Worm (Caenorhabditis elegans) whole organism, L1 larva: ENCODE data around the gene nspa-9.

Experiments used
- C04F5.9 ChIP-seq: sonication (generic microtip); optimal IDR thresholded peaks from 2 replicates; lab custom pipeline; 2016; ENCODE audit warnings: missing genetic modification characterization, missing compliant biosample characterization
- C16A3.4 ChIP-seq: fragments of 150-350 bp; optimal IDR thresholded peaks from 2 replicates; lab custom pipeline; 2014; ENCODE audit warnings: missing biosample characterization, missing genetic modification characterization
- C34B4.2 ChIP-seq: sonication (generic microtip); optimal IDR thresholded peaks from 2 replicates; lab custom pipeline; 2017; ENCODE audit warnings: mild to moderate bottlenecking, missing genetic modification characterization, missing compliant biosample characterization
- F16B12.6 ChIP-seq: fragments of 150-350 bp; optimal IDR thresholded peaks from 2 replicates; lab custom pipeline; 2014; ENCODE audit warnings: missing biosample characterization, missing genetic modification characterization
- aha-1 ChIP-seq: fragments of 150-350 bp; optimal IDR thresholded peaks from 2 replicates; lab custom pipeline; 2014; ENCODE audit warnings: missing biosample characterization, missing genetic modification characterization
- ceh-63 ChIP-seq: fragments of 200-800 bp; sonication (Bioruptor generic); optimal IDR thresholded peaks from 2 replicates; lab custom pipeline; 2018; ENCODE audit warnings: mild to moderate bottlenecking, missing genetic modification characterization, missing compliant biosample characterization
- ceh-82 ChIP-seq, 3 experiments: fragments of 150-350 bp in 1 of 3; sonication (generic microtip) in 2 of 3; optimal IDR thresholded peaks; 2 replicates each; lab custom pipeline; 2014 to 2017; ENCODE audit warnings: missing biosample characterization in 3 of 3, missing genetic modification characterization in 3 of 3
- ceh-88 ChIP-seq: fragments of 200-800 bp; sonication (Bioruptor generic); IDR thresholded peaks from 2 replicates; pipeline ENCODE4 v1.3.6; 2022; ENCODE audit warnings: missing genetic modification characterization, missing compliant biosample characterization
- ces-1 ChIP-seq: fragments of 150-350 bp; optimal IDR thresholded peaks from 2 replicates; lab custom pipeline; 2014; ENCODE audit warnings: missing biosample characterization, missing genetic modification reagents, missing genetic modification characterization
- dpl-1 ChIP-seq, 3 experiments: fragments of 150-350 bp in 2 of 3; sonication (generic microtip) in 1 of 3; optimal IDR thresholded peaks; 2 replicates each; lab custom pipeline; 2014 to 2017; ENCODE audit warnings: missing biosample characterization in 3 of 3, missing genetic modification characterization in 3 of 3, missing genetic modification reagents in 3 of 3
- dsc-1 ChIP-seq: sonication (generic microtip); optimal IDR thresholded peaks from 2 replicates; lab custom pipeline; 2016; ENCODE audit warnings: mild to moderate bottlenecking, missing genetic modification characterization, missing compliant biosample characterization
- efl-1 ChIP-seq, 4 experiments: fragments of 150-350 bp; optimal IDR thresholded peaks in 3 of 4; peaks in 1 of 4; 1 replicate in 1 of 4; 2 replicates in 3 of 4; lab custom pipeline; 2014; ENCODE audit warnings: missing biosample characterization in 2 of 4, missing genetic modification characterization in 2 of 4, missing genetic modification reagents in 2 of 4
- efl-3 ChIP-seq: fragments of 200-800 bp; sonication (Bioruptor generic); optimal IDR thresholded peaks from 2 replicates; lab custom pipeline; 2018; ENCODE audit warnings: mild to moderate bottlenecking, missing genetic modification characterization, missing compliant biosample characterization
- egl-13 ChIP-seq: sonication (generic microtip); optimal IDR thresholded peaks from 2 replicates; lab custom pipeline; 2016; ENCODE audit warnings: missing genotype, missing genetic modification reagents, missing genetic modification characterization, missing compliant biosample characterization
- egl-27 ChIP-seq, 2 experiments: fragments of 150-350 bp in 1 of 2; sonication (generic microtip); optimal IDR thresholded peaks; 3 replicates each; lab custom pipeline; 2017 to 2018; ENCODE audit warnings: missing biosample characterization in 2 of 2, missing genetic modification characterization in 2 of 2, missing genetic modification reagents in 2 of 2
- elt-2 ChIP-seq: sonication (generic microtip); optimal IDR thresholded peaks from 2 replicates; lab custom pipeline; 2016; ENCODE audit warnings: missing genetic modification characterization, mild to moderate bottlenecking, inconsistent platforms, missing compliant biosample characterization, missing genetic modification reagents
- elt-3 ChIP-seq, 6 experiments: fragments of 150-350 bp in 1 of 6; sonication (generic microtip); optimal IDR thresholded peaks; 2 replicates each; lab custom pipeline; 2017 to 2018; ENCODE audit warnings: missing biosample characterization in 6 of 6, missing genetic modification characterization in 6 of 6, inconsistent platforms in 1 of 6
- fkh-10 ChIP-seq: sonication (generic microtip); optimal IDR thresholded peaks from 2 replicates; lab custom pipeline; 2017; ENCODE audit warnings: missing biosample characterization, missing genetic modification reagents, missing genetic modification characterization
- fkh-4 ChIP-seq: sonication (generic microtip); optimal IDR thresholded peaks from 2 replicates; lab custom pipeline; 2016; ENCODE audit warnings: missing compliant biosample characterization, missing genetic modification characterization, borderline replicate concordance
- fkh-8 ChIP-seq: sonication (generic microtip); optimal IDR thresholded peaks from 2 replicates; lab custom pipeline; 2016; ENCODE audit warnings: mild to moderate bottlenecking, missing genetic modification characterization, missing compliant biosample characterization
- fos-1 ChIP-seq: fragments of 150-350 bp; optimal IDR thresholded peaks from 2 replicates; lab custom pipeline; 2014; ENCODE audit warnings: missing biosample characterization, missing genetic modification characterization
- grh-1 ChIP-seq: fragments of 200-800 bp; sonication (Bioruptor generic); IDR thresholded peaks from 2 replicates; pipeline ENCODE4 v1.3.6; 2022; ENCODE audit warnings: missing genetic modification reagents, missing genetic modification characterization, missing compliant biosample characterization
- irx-1 ChIP-seq: sonication (generic microtip); optimal IDR thresholded peaks from 2 replicates; lab custom pipeline; 2016; ENCODE audit warnings: missing genetic modification characterization, missing compliant biosample characterization
- isw-1 ChIP-seq: fragments of 200-800 bp; sonication (Bioruptor generic); IDR thresholded peaks from 2 replicates; pipeline ENCODE4 v1.3.6; 2022; ENCODE audit warnings: missing genetic modification characterization, missing compliant biosample characterization
- jun-1 ChIP-seq: fragments of 150-350 bp; optimal IDR thresholded peaks from 2 replicates; lab custom pipeline; 2014; ENCODE audit warnings: missing biosample characterization, missing genetic modification reagents, missing genetic modification characterization
- lin-13 ChIP-seq: fragments of 150-350 bp; optimal IDR thresholded peaks from 2 replicates; lab custom pipeline; 2014; ENCODE audit warnings: missing biosample characterization, missing genetic modification reagents, missing genetic modification characterization
- lin-15B ChIP-seq: fragments of 150-350 bp; sonication (generic microtip); optimal IDR thresholded peaks from 3 replicates; lab custom pipeline; 2014; ENCODE audit warnings: missing biosample characterization, missing genetic modification characterization
- lir-3 ChIP-seq: sonication (generic microtip); optimal IDR thresholded peaks from 2 replicates; lab custom pipeline; 2016; ENCODE audit warnings: mild to moderate bottlenecking, missing genetic modification characterization, moderate library complexity, missing compliant biosample characterization; ENCODE audit not compliant: poor library complexity
- mab-9 ChIP-seq: fragments of 200-800 bp; sonication (Bioruptor generic); IDR thresholded peaks from 2 replicates; pipeline ENCODE4 v1.3.6; 2022; ENCODE audit warnings: missing genetic modification reagents, missing genetic modification characterization, missing compliant biosample characterization
- mdl-1 ChIP-seq, 2 experiments: fragments of 150-350 bp; optimal IDR thresholded peaks; 2 replicates each; lab custom pipeline; 2014 to 2017; ENCODE audit warnings: missing biosample characterization in 2 of 2, missing genetic modification characterization in 2 of 2, inconsistent platforms in 1 of 2
- mep-1 ChIP-seq: fragments of 150-350 bp; optimal IDR thresholded peaks from 2 replicates; lab custom pipeline; 2014; ENCODE audit warnings: missing biosample characterization, missing genetic modification characterization
- nhr-19 ChIP-seq: fragments of 200-800 bp; sonication (Bioruptor generic); conservative IDR thresholded peaks from 2 replicates; pipeline ENCODE4 v1.3.6; 2022; ENCODE audit warnings: missing genetic modification characterization, missing compliant biosample characterization
- nhr-28 ChIP-seq: fragments of 150-350 bp; optimal IDR thresholded peaks from 2 replicates; lab custom pipeline; 2014; ENCODE audit warnings: missing biosample characterization, missing genetic modification characterization
- nhr-71 ChIP-seq: sonication (generic microtip); optimal IDR thresholded peaks from 2 replicates; lab custom pipeline; 2016; ENCODE audit warnings: mild to moderate bottlenecking, missing genetic modification characterization, moderate library complexity, missing compliant biosample characterization
- nhr-84 ChIP-seq: sonication (generic microtip); optimal IDR thresholded peaks from 2 replicates; lab custom pipeline; 2017; ENCODE audit warnings: missing biosample characterization, missing genetic modification characterization
- nhr-90 ChIP-seq: sonication (generic microtip); optimal IDR thresholded peaks from 2 replicates; lab custom pipeline; 2016; ENCODE audit warnings: mild to moderate bottlenecking, missing genetic modification characterization, missing compliant biosample characterization; ENCODE audit not compliant: poor library complexity
- rnt-1 ChIP-seq: sonication (generic microtip); optimal IDR thresholded peaks from 2 replicates; lab custom pipeline; 2016; ENCODE audit warnings: mild to moderate bottlenecking, missing genetic modification characterization, moderate library complexity, missing compliant biosample characterization
- skn-1 ChIP-seq: fragments of 150-350 bp; optimal IDR thresholded peaks from 2 replicates; lab custom pipeline; 2014; ENCODE audit warnings: missing biosample characterization, missing genetic modification characterization
- snpc-4 ChIP-seq: fragments of 150-350 bp; optimal IDR thresholded peaks from 2 replicates; lab custom pipeline; 2014; ENCODE audit warnings: missing biosample characterization, missing genetic modification characterization
- sox-4 ChIP-seq: sonication (generic microtip); optimal IDR thresholded peaks from 2 replicates; lab custom pipeline; 2016; ENCODE audit warnings: missing genetic modification characterization, missing compliant biosample characterization
- tlp-1 ChIP-seq: fragments of 150-350 bp; optimal IDR thresholded peaks from 2 replicates; lab custom pipeline; 2014; ENCODE audit warnings: missing biosample characterization, missing genetic modification characterization
- unc-130 ChIP-seq: fragments of 150-350 bp; optimal IDR thresholded peaks from 2 replicates; lab custom pipeline; 2017; ENCODE audit warnings: missing biosample characterization, missing genetic modification characterization, inconsistent platforms
- unc-30 ChIP-seq: sonication (generic microtip); optimal IDR thresholded peaks from 2 replicates; lab custom pipeline; 2017; ENCODE audit warnings: missing biosample characterization, missing genetic modification characterization
- zag-1 ChIP-seq: fragments of 150-350 bp; optimal IDR thresholded peaks from 2 replicates; lab custom pipeline; 2014; ENCODE audit warnings: missing biosample characterization, missing genetic modification characterization
- zip-4 ChIP-seq: fragments of 200-800 bp; sonication (Bioruptor generic); optimal IDR thresholded peaks from 2 replicates; lab custom pipeline; 2018; ENCODE audit warnings: mild to moderate bottlenecking, missing genetic modification characterization, moderate library complexity, missing compliant biosample characterization
- ztf-11 ChIP-seq, 2 experiments: sonication (generic microtip); optimal IDR thresholded peaks; 2 replicates each; lab custom pipeline; 2016 to 2017; ENCODE audit warnings: missing genetic modification characterization in 2 of 2, missing biosample characterization in 1 of 2, missing compliant biosample characterization in 1 of 2

The nspa-9 gene

DNA sequence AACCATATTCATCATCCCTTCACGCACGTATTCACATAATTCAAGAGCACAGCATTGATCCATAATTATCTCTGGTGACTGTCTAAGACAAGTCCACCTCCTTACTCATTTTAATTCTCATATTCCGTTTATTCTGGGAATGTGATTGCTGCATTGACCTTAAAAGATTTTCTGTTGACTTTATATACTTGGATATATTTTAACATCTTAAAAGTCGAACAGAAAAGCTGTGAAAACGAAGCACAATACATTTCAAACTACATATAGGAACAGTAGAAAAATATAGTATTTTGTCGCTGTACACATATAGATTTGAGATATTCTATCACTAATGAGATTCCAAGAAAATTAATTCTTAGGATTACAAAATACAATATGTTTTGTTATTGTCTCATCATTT is 13.4 kb downstream of the nspa-9 start:
- TF ChIP-seq nhr-28 = no peak
- no peak for TF ChIP-seq efl-1 (optimal IDR thresholded peaks at IDR 0.05; lab: Kevin White, UChicago)
- no peak for TF ChIP-seq efl-1 (GFP tag; optimal IDR thresholded peaks at IDR 0.05 in 1 of 2; lab: Kevin White, UChicago)
- TF ChIP-seq ceh-82 (tag; optimal IDR thresholded peaks at IDR 0.05; lab: Kevin White, UChicago) = no peak
- TF ChIP-seq efl-3 (GFP tag; lab: Kevin White, UChicago) = no peak
- TF ChIP-seq snpc-4 (tag; lab: Kevin White, UChicago) = no peak
- TF ChIP-seq C04F5.9 (tag; lab: Kevin White, UChicago) = no peak
- no peak for TF ChIP-seq nhr-71 (tag; lab: Kevin White, UChicago)
- no peak for TF ChIP-seq rnt-1 (tag; lab: Kevin White, UChicago)

DNA sequence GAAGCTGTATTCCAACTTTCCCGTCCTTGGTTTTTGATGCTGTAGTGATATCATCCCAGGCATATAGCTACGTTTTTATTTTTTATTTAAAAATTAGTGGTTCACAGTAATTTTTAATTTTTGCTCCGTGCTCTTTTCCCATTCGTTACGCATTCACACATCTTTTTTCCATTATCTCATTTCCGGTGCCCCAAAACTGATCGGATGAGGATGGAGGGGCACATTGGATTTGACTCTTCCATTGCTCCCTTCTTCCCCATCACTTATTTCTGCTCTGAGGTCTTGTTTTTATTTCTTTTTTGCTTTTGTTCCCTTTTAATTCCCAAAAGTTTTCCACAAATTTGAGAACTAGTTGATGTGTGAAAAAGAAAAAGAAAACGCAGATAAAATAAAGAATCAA is 14.3 kb downstream of the nspa-9 start:
- TF ChIP-seq C16A3.4 (tag; lab: Kevin White, UChicago) (no peak), efl-1 (optimal IDR thresholded peaks at IDR 0.05; lab: Kevin White, UChicago) (no peak), efl-1 (GFP tag; optimal IDR thresholded peaks at IDR 0.05 in 1 of 2; lab: Kevin White, UChicago) (peak in 1 of 2 experiments; percentile 42), dsc-1 (tag; lab: Kevin White, UChicago) (peak; percentile 93), fkh-4 (tag; lab: Kevin White, UChicago) (peak; percentile 65), fkh-8 (tag; lab: Kevin White, UChicago) (no peak)

DNA sequence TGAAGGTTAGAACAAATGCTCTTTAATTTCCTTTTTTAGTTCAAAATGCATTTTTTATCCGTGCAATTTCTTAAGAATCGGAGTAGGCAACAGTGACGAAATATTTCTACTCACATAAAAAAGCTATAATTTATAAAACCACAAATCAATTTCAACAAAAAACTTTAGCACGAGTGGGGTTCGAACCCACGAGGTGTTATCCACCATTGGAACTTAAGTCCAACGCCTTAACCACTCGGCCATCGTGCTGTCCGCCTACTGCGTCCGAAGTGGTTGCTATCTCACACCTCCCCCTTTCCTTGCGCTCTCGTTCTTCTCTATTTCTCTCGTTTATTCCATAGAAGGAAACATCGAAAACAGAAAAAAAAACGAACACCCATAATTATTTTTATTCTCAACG is 18.8 kb downstream of the nspa-9 start:
- no peak for TF ChIP-seq lin-15B (tag; lab: Kevin White, UChicago)
- no peak for TF ChIP-seq C04F5.9 (tag; lab: Kevin White, UChicago)
- no peak for TF ChIP-seq fkh-4 (tag; lab: Kevin White, UChicago)
- TF ChIP-seq ces-1 (GFP tag; lab: Kevin White, UChicago) = no peak
- peak; percentile 30 for TF ChIP-seq unc-130
- TF ChIP-seq nhr-71 (tag; lab: Kevin White, UChicago) = peak; percentile 77
- peak; percentile 46 for TF ChIP-seq lir-3
- TF ChIP-seq nhr-90 (tag; lab: Kevin White, UChicago) = peak; percentile 69
- peak; percentile 65 for TF ChIP-seq jun-1 (tag; lab: Kevin White, UChicago)
- TF ChIP-seq nhr-84 (tag; lab: Kevin White, UChicago) = no peak
- TF ChIP-seq elt-2 = peak; percentile 42
- TF ChIP-seq fos-1 = no peak
- TF ChIP-seq rnt-1 (tag; lab: Kevin White, UChicago) = peak; percentile 26
- TF ChIP-seq unc-30 (tag; lab: Kevin White, UChicago) = no peak
- peak in 1 of 2 experiments; percentile 3 for TF ChIP-seq egl-27 (tag; optimal IDR thresholded peaks at IDR 0.05; lab: Kevin White, UChicago)
- TF ChIP-seq mab-9 (GFP tag; lab: Robert Waterston, UW) = no peak
- TF ChIP-seq isw-1 (GFP tag; lab: Robert Waterston, UW) = peak; percentile 28; the same call in 1 of the 2 replicates
- TF ChIP-seq F16B12.6 = no peak
- TF ChIP-seq ztf-11 (tag; optimal IDR thresholded peaks at IDR 0.05; lab: Kevin White, UChicago) = no peak
- no peak for TF ChIP-seq zip-4 (GFP tag; lab: Kevin White, UChicago)
- peak; percentile 40 for TF ChIP-seq lin-13 (GFP tag; lab: Kevin White, UChicago)
- TF ChIP-seq ceh-63 (GFP tag; lab: Kevin White, UChicago) = no peak
- peak; percentile 7 for TF ChIP-seq irx-1 (tag; lab: Kevin White, UChicago)
- peak; percentile 57 for TF ChIP-seq mep-1 (tag; lab: Kevin White, UChicago)
- TF ChIP-seq aha-1 (tag; lab: Kevin White, UChicago) = no peak
- TF ChIP-seq nhr-19 (GFP tag; lab: Robert Waterston, UW) = peak; percentile 60
- peak in 1 of 3 experiments; percentile 11 for TF ChIP-seq dpl-1 (GFP tag; optimal IDR thresholded peaks at IDR 0.05; lab: Kevin White, UChicago)
- TF ChIP-seq mdl-1 (tag; optimal IDR thresholded peaks at IDR 0.05; lab: Kevin White, UChicago) = peak in 1 of 2 experiments; percentile 59
- no peak for TF ChIP-seq zag-1 (tag; lab: Kevin White, UChicago)
- no peak for TF ChIP-seq C34B4.2 (tag; lab: Kevin White, UChicago)
- no peak for TF ChIP-seq grh-1 (GFP tag; lab: Robert Waterston, UW)
- peak in 1 of 6 experiments; percentile 22 for TF ChIP-seq elt-3 (tag; optimal IDR thresholded peaks at IDR 0.05; lab: Kevin White, UChicago)
- TF ChIP-seq tlp-1 (tag; lab: Kevin White, UChicago) = no peak
- TF ChIP-seq egl-13 (tag; lab: Kevin White, UChicago) = peak; percentile 63
- peak; percentile 68 for TF ChIP-seq fkh-8 (tag; lab: Kevin White, UChicago)
- TF ChIP-seq fkh-10 (GFP tag; lab: Kevin White, UChicago) = peak; percentile 14
- peak; percentile 11 for TF ChIP-seq sox-4 (tag; lab: Kevin White, UChicago)
- TF ChIP-seq efl-1 (optimal IDR thresholded peaks at IDR 0.05; lab: Kevin White, UChicago) = peak in 1 of 2 experiments; percentile 17
- peak in 1 of 2 experiments; percentile 80 for TF ChIP-seq efl-1 (GFP tag; optimal IDR thresholded peaks at IDR 0.05 in 1 of 2; lab: Kevin White, UChicago)
- TF ChIP-seq skn-1 (tag; lab: Kevin White, UChicago) = peak; percentile 46
- TF ChIP-seq ceh-88 = peak; percentile 30; the same call in 1 of the 2 replicates
